Fruit fly (Drosophila melanogaster) whole organism, embryonic: ENCODE results near the gene Nf-YA.

Source experiments
- Asciz ChIP-seq: fragments of 200-800 bp; sonication (Bioruptor generic); optimal IDR thresholded peaks from 2 replicates; lab custom pipeline; 2017; ENCODE audit warnings: missing biosample characterization, mild to moderate bottlenecking, missing genetic modification characterization, missing genetic modification reagents
- Blimp-1 ChIP-seq: fragments of 200-800 bp; sonication (Bioruptor generic); optimal IDR thresholded peaks from 3 replicates; lab custom pipeline; 2018; ENCODE audit warnings: missing biosample characterization, missing genetic modification characterization, mild to moderate bottlenecking, moderate library complexity, missing genetic modification reagents
- C15 ChIP-seq: fragments of 200-800 bp; sonication (Bioruptor generic); IDR thresholded peaks from 3 replicates; pipeline ENCODE4 v1.3.6; 2022; ENCODE audit warnings: missing biosample characterization, missing genetic modification characterization
- CG10147 ChIP-seq: fragments of 200-800 bp; sonication (Bioruptor generic); optimal IDR thresholded peaks from 2 replicates; lab custom pipeline; 2019; ENCODE audit warnings: missing biosample characterization, mild to moderate bottlenecking, missing genetic modification characterization, moderate library complexity
- CG10267 ChIP-seq: fragments of 200-800 bp; sonication (Bioruptor generic); optimal IDR thresholded peaks from 2 replicates; lab custom pipeline; 2018; ENCODE audit warnings: missing biosample characterization, mild to moderate bottlenecking, missing genetic modification characterization, moderate library complexity
- CG10431 ChIP-seq: fragments of 200-800 bp; sonication (Bioruptor generic); optimal IDR thresholded peaks from 3 replicates; lab custom pipeline; 2018; ENCODE audit warnings: missing biosample characterization, mild to moderate bottlenecking, missing genetic modification characterization
- CG10543 ChIP-seq: fragments of 200-800 bp; sonication (Bioruptor generic); optimal IDR thresholded peaks from 3 replicates; lab custom pipeline; 2017; ENCODE audit warnings: missing biosample characterization, mild to moderate bottlenecking, missing genetic modification characterization, moderate library complexity
- CG10654 ChIP-seq: fragments of 200-800 bp; sonication (Bioruptor generic); optimal IDR thresholded peaks from 2 replicates; lab custom pipeline; 2016; ENCODE audit warnings: missing biosample characterization, missing genetic modification characterization
- CG10979 ChIP-seq: fragments of 200-800 bp; sonication (Bioruptor generic); optimal IDR thresholded peaks from 2 replicates; lab custom pipeline; 2018; ENCODE audit warnings: missing biosample characterization, mild to moderate bottlenecking, missing genetic modification characterization, moderate library complexity
- CG11093 ChIP-seq: fragments of 200-800 bp; sonication (Bioruptor generic); IDR thresholded peaks from 3 replicates; pipeline ENCODE4 v1.3.6; 2022; ENCODE audit warnings: missing biosample characterization, missing genetic modification characterization
- CG13624 ChIP-seq: fragments of 200-800 bp; sonication (Bioruptor generic); optimal IDR thresholded peaks from 2 replicates; lab custom pipeline; 2016; ENCODE audit warnings: missing biosample characterization, missing genetic modification characterization
- CG14014 ChIP-seq: fragments of 200-800 bp; sonication (Bioruptor generic); IDR thresholded peaks from 2 replicates; pipeline ENCODE4 v1.3.6; 2022; ENCODE audit warnings: missing biosample characterization, missing genetic modification characterization
- CG15601 ChIP-seq: fragments of 200-800 bp; sonication (Bioruptor generic); optimal IDR thresholded peaks from 3 replicates; lab custom pipeline; 2019; ENCODE audit warnings: missing biosample characterization, mild to moderate bottlenecking, missing genetic modification characterization, moderate library complexity
- CG30020 ChIP-seq: fragments of 200-800 bp; optimal IDR thresholded peaks from 2 replicates; lab custom pipeline; 2019; ENCODE audit warnings: missing biosample characterization, mild to moderate bottlenecking, missing genetic modification characterization, moderate library complexity
- CG31388 ChIP-seq: fragments of 200-800 bp; sonication (Bioruptor generic); optimal IDR thresholded peaks from 2 replicates; lab custom pipeline; 2016; ENCODE audit warnings: missing biosample characterization, missing genetic modification characterization
- CG4707 ChIP-seq: fragments of 200-800 bp; sonication (Bioruptor generic); optimal IDR thresholded peaks from 2 replicates; lab custom pipeline; 2018; ENCODE audit warnings: missing biosample characterization, mild to moderate bottlenecking, missing genetic modification characterization, moderate library complexity
- CG4854 ChIP-seq: fragments of 200-800 bp; sonication (Bioruptor generic); optimal IDR thresholded peaks from 2 replicates; lab custom pipeline; 2016; ENCODE audit warnings: missing biosample characterization, missing genetic modification characterization, inconsistent platforms
- CG6854 ChIP-seq: fragments of 200-800 bp; sonication (Bioruptor generic); optimal IDR thresholded peaks from 3 replicates; lab custom pipeline; 2017; ENCODE audit warnings: missing biosample characterization, mild to moderate bottlenecking, missing genetic modification characterization
- CG9437 ChIP-seq: fragments of 200-800 bp; sonication (Bioruptor generic); optimal IDR thresholded peaks from 2 replicates; lab custom pipeline; 2018; ENCODE audit warnings: missing biosample characterization, mild to moderate bottlenecking, missing genetic modification characterization
- CG9876 ChIP-seq: fragments of 200-800 bp; sonication (Bioruptor generic); optimal IDR thresholded peaks from 2 replicates; lab custom pipeline; 2016; ENCODE audit warnings: missing biosample characterization, missing genetic modification characterization
- CHES-1-like ChIP-seq: fragments of 200-800 bp; sonication (Bioruptor generic); optimal IDR thresholded peaks from 2 replicates; lab custom pipeline; 2016; ENCODE audit warnings: missing biosample characterization, missing genetic modification characterization
- D19A ChIP-seq: fragments of 200-800 bp; optimal IDR thresholded peaks from 3 replicates; lab custom pipeline; 2019; ENCODE audit warnings: missing biosample characterization, mild to moderate bottlenecking, missing genetic modification characterization, moderate library complexity
- Dek ChIP-seq: fragments of 200-800 bp; sonication (Bioruptor generic); optimal IDR thresholded peaks from 3 replicates; lab custom pipeline; 2019; ENCODE audit warnings: missing biosample characterization, mild to moderate bottlenecking, missing genetic modification characterization, moderate library complexity
- Drgx ChIP-seq: fragments of 200-800 bp; sonication (Bioruptor generic); IDR thresholded peaks from 2 replicates; pipeline ENCODE4 v1.3.6; 2022; ENCODE audit warnings: missing biosample characterization, missing genetic modification characterization
- Gug ChIP-seq: fragments of 200-800 bp; sonication (Bioruptor generic); IDR thresholded peaks from 4 replicates; pipeline ENCODE4 v1.3.6; 2022; ENCODE audit warnings: missing biosample characterization, missing genetic modification characterization
- H15 ChIP-seq: fragments of 200-800 bp; sonication (Bioruptor generic); IDR thresholded peaks from 3 replicates; pipeline ENCODE4 v1.3.6; 2022; ENCODE audit warnings: missing biosample characterization, missing genetic modification characterization
- HLH54F ChIP-seq: fragments of 200-800 bp; sonication (Bioruptor generic); optimal IDR thresholded peaks from 3 replicates; lab custom pipeline; 2016; ENCODE audit warnings: missing biosample characterization, missing genetic modification characterization
- Hmr ChIP-seq: fragments of 200-800 bp; sonication (Bioruptor generic); optimal IDR thresholded peaks from 3 replicates; lab custom pipeline; 2017; ENCODE audit warnings: mild to moderate bottlenecking, missing biosample characterization, missing genetic modification reagents, missing genetic modification characterization
- Meics ChIP-seq: fragments of 200-800 bp; sonication (Bioruptor generic); optimal IDR thresholded peaks from 2 replicates; lab custom pipeline; 2017; ENCODE audit warnings: missing biosample characterization, mild to moderate bottlenecking, missing genetic modification characterization
- NFAT ChIP-seq: fragments of 200-800 bp; sonication (Bioruptor generic); IDR thresholded peaks from 2 replicates; pipeline ENCODE4 v1.3.6; 2022; ENCODE audit warnings: missing biosample characterization, missing genetic modification characterization
- NfI ChIP-seq: fragments of 200-800 bp; sonication (Bioruptor generic); optimal IDR thresholded peaks from 3 replicates; lab custom pipeline; 2018; ENCODE audit warnings: missing biosample characterization, mild to moderate bottlenecking, missing genetic modification characterization, moderate library complexity
- Oaz ChIP-seq: fragments of 200-800 bp; sonication (Bioruptor generic); IDR thresholded peaks from 2 replicates; pipeline ENCODE4 v1.3.6; 2022; ENCODE audit warnings: missing biosample characterization, missing genetic modification characterization
- Ravus ChIP-seq: fragments of 200-800 bp; sonication (Bioruptor generic); IDR thresholded peaks from 2 replicates; pipeline ENCODE4 v1.3.6; 2022; ENCODE audit warnings: missing biosample characterization, missing genetic modification characterization
- Sox100B ChIP-seq: fragments of 200-800 bp; sonication (Bioruptor generic); optimal IDR thresholded peaks from 3 replicates; lab custom pipeline; 2018; ENCODE audit warnings: missing biosample characterization, mild to moderate bottlenecking, missing genetic modification characterization
- amos ChIP-seq: fragments of 200-800 bp; sonication (Bioruptor generic); IDR thresholded peaks from 2 replicates; pipeline ENCODE4 v1.3.6; 2022; ENCODE audit warnings: missing biosample characterization, missing genetic modification characterization; ENCODE audit not compliant: partially characterized antibody
- ara ChIP-seq: fragments of 200-800 bp; sonication (Bioruptor generic); IDR thresholded peaks from 2 replicates; pipeline ENCODE4 v1.3.6; 2022; ENCODE audit warnings: missing biosample characterization, missing genetic modification characterization
- ash1 ChIP-seq: fragments of 200-800 bp; sonication (Bioruptor generic); optimal IDR thresholded peaks from 2 replicates; lab custom pipeline; 2018; ENCODE audit warnings: missing biosample characterization, mild to moderate bottlenecking, missing genetic modification characterization
- crp ChIP-seq, 2 experiments: fragments of 200-800 bp; sonication (Bioruptor generic); optimal IDR thresholded peaks; 2 replicates in 1 of 2; 3 replicates in 1 of 2; lab custom pipeline; 2017; ENCODE audit warnings: missing biosample characterization in 2 of 2, missing genetic modification characterization in 2 of 2, mild to moderate bottlenecking in 1 of 2, moderate library complexity in 1 of 2
- dan ChIP-seq: fragments of 200-800 bp; sonication (Bioruptor generic); IDR thresholded peaks from 2 replicates; pipeline ENCODE4 v1.3.6; 2022; ENCODE audit warnings: missing biosample characterization, missing genetic modification characterization
- dmrt11E ChIP-seq: fragments of 200-800 bp; sonication (Bioruptor generic); optimal IDR thresholded peaks from 3 replicates; lab custom pipeline; 2018; ENCODE audit warnings: missing biosample characterization, mild to moderate bottlenecking, missing genetic modification characterization, moderate library complexity
- exex ChIP-seq: fragments of 200-800 bp; sonication (Bioruptor generic); optimal IDR thresholded peaks from 4 replicates; lab custom pipeline; 2018; ENCODE audit warnings: missing biosample characterization, mild to moderate bottlenecking, missing genetic modification characterization, moderate library complexity
- eyg ChIP-seq: fragments of 200-800 bp; sonication (Bioruptor generic); optimal IDR thresholded peaks from 3 replicates; lab custom pipeline; 2016; ENCODE audit warnings: missing biosample characterization, missing genetic modification characterization
- hkb ChIP-seq, 2 experiments: fragments of 200-800 bp in 1 of 2; fragments of >200 bp in 1 of 2; sonication (Bioruptor generic) in 1 of 2; IDR thresholded peaks in 1 of 2; optimal IDR thresholded peaks in 1 of 2; 2 replicates each; pipeline versions ENCODE4 v1.3.6 to Lab custom; 2017 to 2022; ENCODE audit warnings: missing biosample characterization in 1 of 2, missing genetic modification characterization in 1 of 2
- kay ChIP-seq: fragments of 200-800 bp; sonication (Bioruptor generic); optimal IDR thresholded peaks from 2 replicates; lab custom pipeline; 2016; ENCODE audit warnings: missing biosample characterization, missing genetic modification characterization
- ken ChIP-seq: fragments of 200-800 bp; sonication (Bioruptor generic); IDR thresholded peaks from 3 replicates; pipeline ENCODE4 v1.3.6; 2022; ENCODE audit warnings: missing biosample characterization, missing genetic modification characterization
- lilli ChIP-seq: fragments of 200-800 bp; sonication (Bioruptor generic); optimal IDR thresholded peaks from 3 replicates; lab custom pipeline; 2016; ENCODE audit warnings: missing biosample characterization, missing genetic modification characterization
- maf-S ChIP-seq: fragments of 200-800 bp; sonication (Bioruptor generic); optimal IDR thresholded peaks from 2 replicates; lab custom pipeline; 2016; ENCODE audit warnings: missing biosample characterization, missing genetic modification characterization
- sr ChIP-seq: fragments of 200-800 bp; sonication (Bioruptor generic); IDR thresholded peaks from 3 replicates; pipeline ENCODE4 v1.3.6; 2022; ENCODE audit warnings: missing biosample characterization, missing genetic modification characterization
- tap ChIP-seq: fragments of 200-800 bp; optimal IDR thresholded peaks from 3 replicates; lab custom pipeline; 2019; ENCODE audit warnings: missing biosample characterization, mild to moderate bottlenecking, missing genetic modification characterization, moderate library complexity
- vnd ChIP-seq: fragments of 200-800 bp; sonication (Bioruptor generic); IDR thresholded peaks from 3 replicates; pipeline ENCODE4 v1.3.6; 2022; ENCODE audit warnings: missing biosample characterization, missing genetic modification characterization; ENCODE audit not compliant: partially characterized antibody
- z ChIP-seq: fragments of 200-800 bp; sonication (Bioruptor generic); IDR thresholded peaks from 3 replicates; pipeline ENCODE4 v1.3.6; 2022; ENCODE audit warnings: missing biosample characterization, missing genetic modification characterization

Gene Nf-YA

dm6 chr3L:9424528-9424911 lies 17.5 kb downstream of the Nf-YA start (continued):
- no peak for TF ChIP-seq exex (tag; lab: Kevin White, UChicago)
- TF ChIP-seq CG4854 (GFP tag; lab: Kevin White, UChicago) = no peak
- TF ChIP-seq CHES-1-like (GFP tag; lab: Kevin White, UChicago) = no peak
- TF ChIP-seq CG15601 (tag; lab: Kevin White, UChicago) = peak; percentile 39
- TF ChIP-seq vnd (GFP tag; lab: Robert Waterston, UW) = no peak
- no peak for TF ChIP-seq Oaz (GFP tag; lab: Robert Waterston, UW)
- TF ChIP-seq CG9437 = peak; percentile 38
- no peak for TF ChIP-seq kay
- TF ChIP-seq CG9876 (GFP tag; lab: Kevin White, UChicago) = no peak
- TF ChIP-seq HLH54F (GFP tag; lab: Kevin White, UChicago) = no peak
- no peak for TF ChIP-seq CG4707 (GFP tag; lab: Kevin White, UChicago)
- no peak; the same call in 3 of the 4 replicates for TF ChIP-seq Gug (GFP tag; lab: Robert Waterston, UW)
- TF ChIP-seq ash1 (GFP tag; lab: Kevin White, UChicago) = no peak
- peak; percentile 52 for TF ChIP-seq Blimp-1
- TF ChIP-seq ara (GFP tag; lab: Robert Waterston, UW) = no peak
- TF ChIP-seq crp (GFP tag; optimal IDR thresholded peaks at IDR 0.05; lab: Kevin White, UChicago) = peak in 1 of 2 experiments; percentile 8
- peak; percentile 59 for TF ChIP-seq Meics
- no peak for TF ChIP-seq Ravus (GFP tag; lab: Robert Waterston, UW)
- TF ChIP-seq ken (GFP tag; lab: Robert Waterston, UW) = no peak
- TF ChIP-seq dmrt11E (tag; lab: Kevin White, UChicago) = peak; percentile 27
- TF ChIP-seq CG13624 (GFP tag; lab: Kevin White, UChicago) = no peak
- TF ChIP-seq z (GFP tag; lab: Robert Waterston, UW) = no peak
- TF ChIP-seq NfI = peak; percentile 10
- TF ChIP-seq CG31388 (GFP tag; lab: Kevin White, UChicago) = no peak
- peak; percentile 15 for TF ChIP-seq Asciz (GFP tag; lab: Kevin White, UChicago)
- TF ChIP-seq H15 = no peak
- no peak for TF ChIP-seq lilli
- TF ChIP-seq sr (GFP tag; lab: Robert Waterston, UW) = no peak
- TF ChIP-seq eyg (GFP tag; lab: Kevin White, UChicago) = no peak
- no peak for TF ChIP-seq CG10543 (GFP tag; lab: Kevin White, UChicago)
- no peak for TF ChIP-seq dan (GFP tag; lab: Robert Waterston, UW)
- TF ChIP-seq CG10267 = peak; percentile 41
- TF ChIP-seq CG6854 = peak; percentile 18
- TF ChIP-seq C15 = no peak
- TF ChIP-seq amos (GFP tag; lab: Robert Waterston, UW) = no peak
- no peak for TF ChIP-seq Dek
- peak; percentile 51 for TF ChIP-seq D19A (tag; lab: Kevin White, UChicago)
- no peak for TF ChIP-seq CG30020 (tag; lab: Kevin White, UChicago)
- no peak for TF ChIP-seq Drgx (GFP tag; lab: Robert Waterston, UW)
- TF ChIP-seq Hmr = peak; percentile 40
- no peak for TF ChIP-seq maf-S
- TF ChIP-seq NFAT = no peak
- TF ChIP-seq CG14014 (GFP tag; lab: Robert Waterston, UW) = peak; percentile 37; the same call in 1 of the 2 replicates
- TF ChIP-seq CG10147 = peak; percentile 22
- TF ChIP-seq tap (tag; lab: Kevin White, UChicago) = peak; percentile 61
- no peak for TF ChIP-seq hkb (optimal IDR thresholded peaks at IDR 0.05; lab: Kevin White, UChicago)
- peak; percentile 45 for TF ChIP-seq hkb (GFP tag; IDR thresholded peaks at IDR 0.05; lab: Robert Waterston, UW)
- no peak for TF ChIP-seq CG10431
- TF ChIP-seq CG10979 (tag; lab: Kevin White, UChicago) = peak; percentile 21
- TF ChIP-seq CG10654 (GFP tag; lab: Kevin White, UChicago) = no peak
- peak; percentile 21 for TF ChIP-seq Sox100B (GFP tag; lab: Kevin White, UChicago)
- TF ChIP-seq CG11093 (GFP tag; lab: Robert Waterston, UW) = no peak
